Fruit fly (Drosophila melanogaster) whole organism, embryonic: ENCODE results near the gene Ca-Ma2d.

Experiments used
- Ada2b ChIP-seq: fragments of 200-800 bp; sonication (Bioruptor generic); IDR thresholded peaks from 2 replicates; pipeline ENCODE4 v1.3.6; 2022; ENCODE audit warnings: missing biosample characterization, missing genetic modification characterization
- B-H2 ChIP-seq: fragments of 200-800 bp; sonication (Bioruptor generic); optimal IDR thresholded peaks from 2 replicates; lab custom pipeline; 2018; ENCODE audit warnings: missing biosample characterization, mild to moderate bottlenecking, missing genetic modification characterization
- CG1024 ChIP-seq: fragments of 200-800 bp; sonication (Bioruptor generic); IDR thresholded peaks from 2 replicates; pipeline ENCODE4 v1.3.6; 2022; ENCODE audit warnings: missing biosample characterization, missing genetic modification characterization
- CG10543 ChIP-seq: fragments of 200-800 bp; sonication (Bioruptor generic); optimal IDR thresholded peaks from 3 replicates; lab custom pipeline; 2017; ENCODE audit warnings: missing biosample characterization, mild to moderate bottlenecking, missing genetic modification characterization, moderate library complexity
- CG11560 ChIP-seq: fragments of 200-800 bp; sonication (Bioruptor generic); IDR thresholded peaks from 3 replicates; pipeline ENCODE4 v1.3.6; 2022; ENCODE audit warnings: missing biosample characterization, missing genetic modification characterization
- CG11723 ChIP-seq: fragments of 200-800 bp; sonication (Bioruptor generic); optimal IDR thresholded peaks from 2 replicates; lab custom pipeline; 2017; ENCODE audit warnings: missing biosample characterization, mild to moderate bottlenecking, missing genetic modification characterization
- CG12942 ChIP-seq: fragments of 200-800 bp; sonication (Bioruptor generic); optimal IDR thresholded peaks from 3 replicates; lab custom pipeline; 2016; ENCODE audit warnings: missing biosample characterization, missing genetic modification characterization
- CG1529 ChIP-seq: fragments of 200-800 bp; sonication (Bioruptor generic); optimal IDR thresholded peaks from 3 replicates; lab custom pipeline; 2018; ENCODE audit warnings: missing biosample characterization, missing genetic modification characterization
- CG17359 ChIP-seq: fragments of 200-800 bp; sonication (Bioruptor generic); optimal IDR thresholded peaks from 3 replicates; lab custom pipeline; 2018; ENCODE audit warnings: missing biosample characterization, mild to moderate bottlenecking, missing genetic modification characterization, moderate library complexity
- CG1792 ChIP-seq: fragments of 200-800 bp; sonication (Bioruptor generic); optimal IDR thresholded peaks from 2 replicates; lab custom pipeline; 2016; ENCODE audit warnings: missing biosample characterization, missing genetic modification characterization
- CG18262 ChIP-seq: fragments of 200-800 bp; optimal IDR thresholded peaks from 3 replicates; lab custom pipeline; 2019; ENCODE audit warnings: missing biosample characterization, mild to moderate bottlenecking, missing genetic modification characterization, moderate library complexity
- CG18476 ChIP-seq: fragments of 200-800 bp; sonication (Bioruptor generic); optimal IDR thresholded peaks from 2 replicates; lab custom pipeline; 2016; ENCODE audit warnings: missing biosample characterization, mild to moderate bottlenecking, missing genetic modification characterization
- CG2116 ChIP-seq: fragments of 200-800 bp; sonication (Bioruptor generic); optimal IDR thresholded peaks from 3 replicates; lab custom pipeline; 2018; ENCODE audit warnings: missing biosample characterization, mild to moderate bottlenecking, missing genetic modification characterization
- CG2129 ChIP-seq: fragments of 200-800 bp; sonication (Bioruptor generic); IDR thresholded peaks from 2 replicates; pipeline ENCODE4 v1.3.6; 2022; ENCODE audit warnings: missing biosample characterization, missing genetic modification characterization; ENCODE audit not compliant: partially characterized antibody
- CG2678 ChIP-seq: fragments of 200-800 bp; sonication (Bioruptor generic); optimal IDR thresholded peaks from 3 replicates; lab custom pipeline; 2019; ENCODE audit warnings: missing biosample characterization, mild to moderate bottlenecking, missing genetic modification characterization, moderate library complexity
- CG30403 ChIP-seq: fragments of 200-800 bp; sonication (Bioruptor generic); optimal IDR thresholded peaks from 3 replicates; lab custom pipeline; 2016; ENCODE audit warnings: missing biosample characterization, missing genetic modification characterization
- CG7556 ChIP-seq: fragments of 200-800 bp; sonication (Bioruptor generic); optimal IDR thresholded peaks from 2 replicates; lab custom pipeline; 2017; ENCODE audit warnings: missing biosample characterization, mild to moderate bottlenecking, missing genetic modification characterization
- CG7963 ChIP-seq: fragments of 200-800 bp; sonication (Bioruptor generic); IDR thresholded peaks from 3 replicates; pipeline ENCODE4 v1.3.6; 2022; ENCODE audit warnings: missing biosample characterization, missing genetic modification characterization; ENCODE audit not compliant: partially characterized antibody
- CG8281 ChIP-seq: fragments of 200-800 bp; sonication (Bioruptor generic); optimal IDR thresholded peaks from 2 replicates; lab custom pipeline; 2018; ENCODE audit warnings: missing biosample characterization, mild to moderate bottlenecking, missing genetic modification characterization, moderate library complexity
- CG8765 ChIP-seq: fragments of 200-800 bp; sonication (Bioruptor generic); IDR thresholded peaks from 2 replicates; pipeline ENCODE4 v1.3.6; 2022; ENCODE audit warnings: missing biosample characterization, missing genetic modification characterization
- CG8924 ChIP-seq: fragments of 200-800 bp; optimal IDR thresholded peaks from 3 replicates; lab custom pipeline; 2019; ENCODE audit warnings: missing biosample characterization, mild to moderate bottlenecking, missing genetic modification characterization, moderate library complexity
- CG8944 ChIP-seq: fragments of 200-800 bp; sonication (Bioruptor generic); optimal IDR thresholded peaks from 3 replicates; lab custom pipeline; 2016; ENCODE audit warnings: missing biosample characterization, missing genetic modification characterization
- CG9817 ChIP-seq: fragments of 200-800 bp; sonication (Bioruptor generic); optimal IDR thresholded peaks from 2 replicates; lab custom pipeline; 2018; ENCODE audit warnings: missing biosample characterization, mild to moderate bottlenecking, missing genetic modification characterization, moderate library complexity
- CG9876 ChIP-seq: fragments of 200-800 bp; sonication (Bioruptor generic); optimal IDR thresholded peaks from 2 replicates; lab custom pipeline; 2016; ENCODE audit warnings: missing biosample characterization, missing genetic modification characterization
- Chrac-16 ChIP-seq: fragments of 200-800 bp; sonication (Bioruptor generic); optimal IDR thresholded peaks from 3 replicates; lab custom pipeline; 2016; ENCODE audit warnings: missing biosample characterization, missing genetic modification characterization
- CoRest ChIP-seq: fragments of 200-800 bp; sonication (Bioruptor generic); optimal IDR thresholded peaks from 3 replicates; lab custom pipeline; 2018; ENCODE audit warnings: missing biosample characterization, mild to moderate bottlenecking, missing genetic modification characterization, moderate library complexity
- Eip74EF ChIP-seq, 2 experiments: fragments of 200-800 bp in 1 of 2; fragments of >200 bp in 1 of 2; sonication (Bioruptor generic) in 1 of 2; optimal IDR thresholded peaks; 2 replicates each; lab custom pipeline; 2017 to 2019; ENCODE audit warnings: missing biosample characterization in 2 of 2, missing genetic modification characterization in 2 of 2, mild to moderate bottlenecking in 1 of 2, moderate library complexity in 1 of 2
- Fer3 ChIP-seq: fragments of 200-800 bp; sonication (Bioruptor generic); optimal IDR thresholded peaks from 2 replicates; lab custom pipeline; 2018; ENCODE audit warnings: missing biosample characterization, mild to moderate bottlenecking, missing genetic modification characterization, moderate library complexity
- HLH3B ChIP-seq: fragments of 200-800 bp; sonication (Bioruptor generic); IDR thresholded peaks from 2 replicates; pipeline ENCODE4 v1.3.6; 2022; ENCODE audit warnings: missing biosample characterization, missing genetic modification characterization
- Lpt ChIP-seq: fragments of >200 bp; optimal IDR thresholded peaks from 2 replicates; lab custom pipeline; 2018; ENCODE audit warnings: missing biosample characterization, missing genetic modification characterization
- Myb ChIP-seq: fragments of 200-800 bp; sonication (Bioruptor generic); optimal IDR thresholded peaks from 2 replicates; lab custom pipeline; 2016; ENCODE audit warnings: missing biosample characterization, missing genetic modification characterization
- NC2α ChIP-seq: fragments of 200-800 bp; sonication (Bioruptor generic); optimal IDR thresholded peaks from 2 replicates; lab custom pipeline; 2016; ENCODE audit warnings: missing biosample characterization, missing genetic modification characterization
- Neu2 ChIP-seq: fragments of 200-800 bp; sonication (Bioruptor generic); optimal IDR thresholded peaks from 3 replicates; lab custom pipeline; 2016; ENCODE audit warnings: missing biosample characterization, missing genetic modification characterization, borderline replicate concordance
- Sry-β ChIP-seq: fragments of 200-800 bp; sonication (Bioruptor generic); optimal IDR thresholded peaks from 2 replicates; lab custom pipeline; 2018; ENCODE audit warnings: missing biosample characterization, mild to moderate bottlenecking, missing genetic modification characterization, moderate library complexity
- ase ChIP-seq: fragments of 200-800 bp; sonication (Bioruptor generic); IDR thresholded peaks from 3 replicates; pipeline ENCODE4 v1.3.6; 2022; ENCODE audit warnings: missing biosample characterization, missing genetic modification characterization
- bab2 ChIP-seq: fragments of 200-800 bp; sonication (Bioruptor generic); optimal IDR thresholded peaks from 2 replicates; lab custom pipeline; 2016; ENCODE audit warnings: missing biosample characterization, missing genetic modification characterization
- croc ChIP-seq: fragments of 200-800 bp; sonication (Bioruptor generic); conservative IDR thresholded peaks from 3 replicates; pipeline ENCODE4 v1.3.6; 2022; ENCODE audit warnings: missing biosample characterization, missing genetic modification characterization
- dati ChIP-seq: fragments of 200-800 bp; sonication (Bioruptor generic); IDR thresholded peaks from 2 replicates; pipeline ENCODE4 v1.3.6; 2022; ENCODE audit warnings: missing biosample characterization, missing genetic modification characterization
- eyg ChIP-seq: fragments of 200-800 bp; sonication (Bioruptor generic); optimal IDR thresholded peaks from 3 replicates; lab custom pipeline; 2016; ENCODE audit warnings: missing biosample characterization, missing genetic modification characterization
- fd64A ChIP-seq: fragments of 200-800 bp; sonication (Bioruptor generic); optimal IDR thresholded peaks from 3 replicates; lab custom pipeline; 2018; ENCODE audit warnings: missing biosample characterization, mild to moderate bottlenecking, missing genetic modification characterization
- hb ChIP-seq: fragments of 200-800 bp; sonication (Bioruptor generic); IDR thresholded peaks from 3 replicates; pipeline ENCODE4 v1.3.6; 2022; ENCODE audit warnings: missing biosample characterization, missing genetic modification characterization; ENCODE audit not compliant: partially characterized antibody
- mirr ChIP-seq: fragments of 200-800 bp; sonication (Bioruptor generic); optimal IDR thresholded peaks from 3 replicates; lab custom pipeline; 2018; ENCODE audit warnings: missing biosample characterization, mild to moderate bottlenecking, missing genetic modification characterization
- nerfin-2 ChIP-seq: fragments of 200-800 bp; sonication (Bioruptor generic); IDR thresholded peaks from 2 replicates; pipeline ENCODE4 v1.3.6; 2022; ENCODE audit warnings: missing biosample characterization, missing genetic modification characterization; ENCODE audit not compliant: partially characterized antibody
- pita ChIP-seq: fragments of 200-800 bp; sonication (Bioruptor generic); optimal IDR thresholded peaks from 2 replicates; lab custom pipeline; 2017; ENCODE audit warnings: missing biosample characterization, mild to moderate bottlenecking, missing genetic modification characterization
- prd ChIP-seq, 3 experiments: fragments of >200 bp in 2 of 3; fragments of 200-800 bp in 1 of 3; sonication (Bioruptor generic) in 1 of 3; optimal IDR thresholded peaks in 2 of 3; IDR thresholded peaks in 1 of 3; 2 replicates in 2 of 3; 3 replicates in 1 of 3; pipeline versions ENCODE4 v1.3.6 to Lab custom; 2017 to 2022; ENCODE audit warnings: missing biosample characterization in 1 of 3, missing genetic modification characterization in 1 of 3
- slou ChIP-seq: fragments of 200-800 bp; sonication (Bioruptor generic); optimal IDR thresholded peaks from 3 replicates; lab custom pipeline; 2016; ENCODE audit warnings: missing biosample characterization, missing genetic modification characterization
- vfl ChIP-seq: fragments of 200-800 bp; sonication (Bioruptor generic); optimal IDR thresholded peaks from 2 replicates; lab custom pipeline; 2016; ENCODE audit warnings: missing biosample characterization, missing genetic modification characterization
- zfh2 ChIP-seq: fragments of 200-800 bp; sonication (Bioruptor generic); optimal IDR thresholded peaks from 2 replicates; lab custom pipeline; 2016; ENCODE audit warnings: missing biosample characterization, missing genetic modification characterization

Gene Ca-Ma2d

DNA sequence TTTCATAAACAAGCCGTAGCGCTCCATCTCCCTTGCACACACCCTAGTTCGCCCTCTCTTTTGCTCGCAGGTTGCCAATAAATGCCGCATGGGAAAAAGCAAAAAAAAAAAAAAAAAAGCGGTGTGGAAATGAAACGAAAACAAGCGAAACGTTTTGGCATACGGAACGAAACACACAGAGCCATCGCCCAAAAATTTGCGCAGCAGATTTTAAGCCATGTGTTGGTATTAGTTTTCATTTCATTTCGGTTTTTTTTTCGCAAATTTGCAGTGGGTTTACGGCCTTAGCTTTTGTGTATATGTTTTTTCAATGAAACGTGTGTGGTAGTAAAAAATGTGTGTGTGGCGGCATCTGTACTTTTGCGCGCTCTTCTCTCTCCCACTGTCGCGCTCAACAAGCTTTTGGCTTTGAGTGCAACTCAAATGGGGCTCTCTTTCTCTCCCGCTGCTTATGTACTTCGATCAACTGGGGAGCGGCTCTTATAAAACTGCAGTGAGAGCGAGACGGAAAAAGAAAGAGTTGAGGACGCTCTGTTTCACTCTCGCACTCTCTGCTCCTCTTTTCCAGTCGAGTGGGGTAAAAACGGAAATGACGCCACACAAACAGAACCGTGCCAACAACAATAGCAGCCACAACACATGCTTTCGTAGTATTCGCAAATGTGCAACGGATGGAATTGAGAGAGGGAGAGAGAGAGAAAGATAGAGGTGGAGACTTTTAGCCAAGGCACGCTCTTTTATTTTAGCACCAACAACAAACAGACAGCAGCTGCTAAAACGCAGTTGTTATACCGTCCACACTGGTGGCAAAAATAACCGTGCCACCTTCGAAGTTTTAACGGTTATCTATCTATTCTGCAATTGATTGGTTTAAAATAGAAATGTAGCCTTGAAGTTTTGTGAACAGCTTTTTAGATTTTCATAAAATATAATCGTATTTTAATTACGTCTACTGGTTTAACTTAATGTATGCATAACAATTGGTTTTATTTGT is 53.3 kb downstream of the Ca-Ma2d start (continued):
- TF ChIP-seq CoRest (tag; lab: Kevin White, UChicago) (peak; percentile 46), HLH3B (GFP tag; lab: Robert Waterston, UW) (no peak), CG9817 (tag; lab: Kevin White, UChicago) (no peak), CG9876 (GFP tag; lab: Kevin White, UChicago) (peak; percentile 15), vfl (no peak), CG7556 (GFP tag; lab: Kevin White, UChicago) (peak; percentile 13), CG1529 (GFP tag; lab: Kevin White, UChicago) (no peak), CG18262 (tag; lab: Kevin White, UChicago) (peak; percentile 27), CG8281 (tag; lab: Kevin White, UChicago) (peak; percentile 40), B-H2 (GFP tag; lab: Kevin White, UChicago) (no peak), ase (GFP tag; lab: Robert Waterston, UW) (no peak), eyg (GFP tag; lab: Kevin White, UChicago) (peak; percentile 2), slou (GFP tag; lab: Kevin White, UChicago) (no peak), zfh2 (GFP tag; lab: Kevin White, UChicago) (peak; percentile 56), CG11560 (no peak), CG1792 (GFP tag; lab: Kevin White, UChicago) (peak; percentile 3), CG1024 (no peak), Lpt (GFP tag; lab: Kevin White, UChicago) (no peak), Sry-β (GFP tag; lab: Kevin White, UChicago) (no peak), CG10543 (GFP tag; lab: Kevin White, UChicago) (peak; percentile 36), fd64A (GFP tag; lab: Kevin White, UChicago) (peak; percentile 73), dati (GFP tag; lab: Robert Waterston, UW) (no peak), CG8944 (no peak), CG8924 (tag; lab: Kevin White, UChicago) (peak; percentile 36), CG7963 (GFP tag; lab: Robert Waterston, UW) (no peak), Myb (GFP tag; lab: Kevin White, UChicago) (peak; percentile 3), mirr (GFP tag; lab: Kevin White, UChicago) (peak; percentile 52), croc (GFP tag; lab: Robert Waterston, UW) (no peak), Ada2b (GFP tag; lab: Robert Waterston, UW) (no peak), hb (GFP tag; lab: Robert Waterston, UW) (no peak), Chrac-16 (GFP tag; lab: Kevin White, UChicago) (peak; percentile 33), prd (optimal IDR thresholded peaks at IDR 0.05; lab: Kevin White, UChicago) (no peak), prd (GFP tag; IDR thresholded peaks at IDR 0.05; lab: Robert Waterston, UW) (no peak), CG11723 (GFP tag; lab: Kevin White, UChicago) (no peak), NC2α (GFP tag; lab: Kevin White, UChicago) (no peak), CG2678 (tag; lab: Kevin White, UChicago) (peak; percentile 74), Neu2 (GFP tag; lab: Kevin White, UChicago) (no peak), CG2129 (no peak), bab2 (GFP tag; lab: Kevin White, UChicago) (no peak), pita (no peak), CG8765 (GFP tag; lab: Robert Waterston, UW) (no peak), Fer3 (tag; lab: Kevin White, UChicago) (peak; percentile 47), nerfin-2 (GFP tag; lab: Robert Waterston, UW) (no peak), CG18476 (peak; percentile 25), CG2116 (GFP tag; lab: Kevin White, UChicago) (peak; percentile 20), Eip74EF (GFP tag; optimal IDR thresholded peaks at IDR 0.05; lab: Kevin White, UChicago) (peak in 1 of 2 experiments; percentile 29), CG30403 (GFP tag; lab: Kevin White, UChicago) (peak; percentile 29), CG17359 (tag; lab: Kevin White, UChicago) (peak; percentile 54), CG12942 (GFP tag; lab: Kevin White, UChicago) (peak; percentile 23)
